Worm (Caenorhabditis elegans) whole organism, late embryonic: ENCODE measurements around the gene T14B4.1.

ENCODE experiments used
- C38D4.7 ChIP-seq: fragments of 200-800 bp; sonication (Bioruptor generic); optimal IDR thresholded peaks from 2 replicates; lab custom pipeline; 2018; ENCODE audit warnings: mild to moderate bottlenecking, missing genetic modification characterization, moderate library complexity, missing compliant biosample characterization
- K02D7.2 ChIP-seq: sonication (generic microtip); optimal IDR thresholded peaks from 2 replicates; lab custom pipeline; 2017; ENCODE audit warnings: mild to moderate bottlenecking, missing genetic modification characterization, missing compliant biosample characterization
- K09A11.1 ChIP-seq: sonication (generic microtip); optimal IDR thresholded peaks from 2 replicates; lab custom pipeline; 2017; ENCODE audit warnings: antibody characterized with exemption, mild to moderate bottlenecking, missing genetic modification characterization, missing compliant biosample characterization; ENCODE audit not compliant: insufficient read depth
- T23F11.4 ChIP-seq: fragments of 200-800 bp; sonication (Bioruptor generic); optimal IDR thresholded peaks from 2 replicates; lab custom pipeline; 2018; ENCODE audit warnings: mild to moderate bottlenecking, missing genetic modification characterization, missing compliant biosample characterization
- ahr-1 ChIP-seq: sonication (generic microtip); optimal IDR thresholded peaks from 2 replicates; lab custom pipeline; 2016; ENCODE audit warnings: missing genetic modification characterization, missing compliant biosample characterization
- ama-1 ChIP-seq: fragments of 150-350 bp; optimal IDR thresholded peaks from 2 replicates; lab custom pipeline; 2014
- ceh-14 ChIP-seq: sonication (generic microtip); optimal IDR thresholded peaks from 2 replicates; lab custom pipeline; 2016; ENCODE audit warnings: missing genotype, missing genetic modification characterization, missing compliant biosample characterization
- ceh-18 ChIP-seq: sonication (generic microtip); optimal IDR thresholded peaks from 2 replicates; lab custom pipeline; 2016; ENCODE audit warnings: missing genetic modification characterization, missing compliant biosample characterization
- ceh-19 ChIP-seq: fragments of 200-800 bp; sonication (Bioruptor generic); optimal IDR thresholded peaks from 2 replicates; lab custom pipeline; 2018; ENCODE audit warnings: mild to moderate bottlenecking, missing genetic modification characterization, missing compliant biosample characterization
- ceh-2 ChIP-seq: sonication (generic microtip); optimal IDR thresholded peaks from 2 replicates; lab custom pipeline; 2016; ENCODE audit warnings: missing genotype, missing genetic modification characterization, missing compliant biosample characterization
- ceh-31 ChIP-seq: sonication (generic microtip); optimal IDR thresholded peaks from 2 replicates; lab custom pipeline; 2016; ENCODE audit warnings: missing genetic modification characterization, missing compliant biosample characterization
- ceh-34 ChIP-seq: sonication (generic microtip); optimal IDR thresholded peaks from 2 replicates; lab custom pipeline; 2016; ENCODE audit warnings: mild to moderate bottlenecking, missing genetic modification characterization, missing compliant biosample characterization
- ceh-45 ChIP-seq: fragments of 200-800 bp; sonication (Bioruptor generic); IDR thresholded peaks from 2 replicates; pipeline ENCODE4 v1.3.6; 2022; ENCODE audit warnings: missing genetic modification reagents, missing genetic modification characterization, missing compliant biosample characterization
- ceh-9 ChIP-seq: sonication (generic microtip); optimal IDR thresholded peaks from 2 replicates; lab custom pipeline; 2016; ENCODE audit warnings: mild to moderate bottlenecking, missing genetic modification characterization, inconsistent platforms, missing compliant biosample characterization
- che-1 ChIP-seq: sonication (generic microtip); optimal IDR thresholded peaks from 2 replicates; lab custom pipeline; 2016; ENCODE audit warnings: mild to moderate bottlenecking, missing genetic modification characterization, missing compliant biosample characterization
- dve-1 ChIP-seq: sonication (generic microtip); optimal IDR thresholded peaks from 2 replicates; lab custom pipeline; 2017; ENCODE audit warnings: antibody characterized with exemption, mild to moderate bottlenecking, missing genetic modification characterization, missing compliant biosample characterization
- elt-2 ChIP-seq: sonication (generic microtip); optimal IDR thresholded peaks from 2 replicates; lab custom pipeline; 2016; ENCODE audit warnings: missing genetic modification reagents, missing genetic modification characterization, missing compliant biosample characterization
- ets-4 ChIP-seq: sonication (generic microtip); optimal IDR thresholded peaks from 2 replicates; lab custom pipeline; 2016; ENCODE audit warnings: missing genetic modification characterization, missing compliant biosample characterization
- fax-1 ChIP-seq: sonication (generic microtip); optimal IDR thresholded peaks from 2 replicates; lab custom pipeline; 2016; ENCODE audit warnings: missing genotype, missing genetic modification characterization, missing compliant biosample characterization
- fkh-6 ChIP-seq: sonication (generic microtip); optimal IDR thresholded peaks from 2 replicates; lab custom pipeline; 2016; ENCODE audit warnings: missing genetic modification characterization, missing compliant biosample characterization
- hlh-13 ChIP-seq: fragments of 200-800 bp; sonication (Bioruptor generic); optimal IDR thresholded peaks from 2 replicates; lab custom pipeline; 2018; ENCODE audit warnings: mild to moderate bottlenecking, missing genetic modification characterization, missing compliant biosample characterization
- hlh-6 ChIP-seq: sonication (generic microtip); optimal IDR thresholded peaks from 2 replicates; lab custom pipeline; 2016; ENCODE audit warnings: missing genotype, missing genetic modification characterization, missing compliant biosample characterization
- nfya-1 ChIP-seq: sonication (generic microtip); optimal IDR thresholded peaks from 2 replicates; lab custom pipeline; 2017; ENCODE audit warnings: missing genetic modification characterization, mild to moderate bottlenecking, missing compliant biosample characterization, antibody characterized with exemption, moderate library complexity
- nhr-11 ChIP-seq: fragments of 150-350 bp; optimal IDR thresholded peaks from 2 replicates; lab custom pipeline; 2014; ENCODE audit warnings: missing biosample characterization, missing genetic modification characterization
- nhr-232 ChIP-seq: sonication (generic microtip); optimal IDR thresholded peaks from 2 replicates; lab custom pipeline; 2016; ENCODE audit warnings: missing genetic modification characterization, missing compliant biosample characterization
- pag-3 ChIP-seq: sonication (generic microtip); optimal IDR thresholded peaks from 2 replicates; lab custom pipeline; 2016; ENCODE audit warnings: missing compliant biosample characterization, missing genetic modification characterization, borderline replicate concordance
- pat-9 ChIP-seq: fragments of 200-800 bp; sonication (Bioruptor generic); optimal IDR thresholded peaks from 2 replicates; lab custom pipeline; 2018; ENCODE audit warnings: mild to moderate bottlenecking, missing genetic modification characterization, moderate library complexity, missing compliant biosample characterization
- pha-4 ChIP-seq: fragments of 150-350 bp; optimal IDR thresholded peaks from 2 replicates; lab custom pipeline; 2018; ENCODE audit warnings: missing biosample characterization, missing genetic modification reagents, missing genetic modification characterization
- sdc-2 ChIP-seq: sonication (generic microtip); optimal IDR thresholded peaks from 2 replicates; lab custom pipeline; 2016; ENCODE audit warnings: missing genotype, missing genetic modification characterization, missing compliant biosample characterization
- syd-9 ChIP-seq: sonication (generic microtip); optimal IDR thresholded peaks from 2 replicates; lab custom pipeline; 2016; ENCODE audit warnings: mild to moderate bottlenecking, missing genetic modification characterization, moderate library complexity, missing compliant biosample characterization
- tbx-2 ChIP-seq: sonication (generic microtip); optimal IDR thresholded peaks from 2 replicates; lab custom pipeline; 2016; ENCODE audit warnings: missing genetic modification characterization, missing compliant biosample characterization
- ttx-3 ChIP-seq: sonication (generic microtip); optimal IDR thresholded peaks from 2 replicates; lab custom pipeline; 2016; ENCODE audit warnings: missing genetic modification reagents, missing genetic modification characterization, missing compliant biosample characterization
- unc-3 ChIP-seq, 2 experiments: fragments of 200-800 bp in 1 of 2; sonication (Bioruptor generic) in 1 of 2; sonication (generic microtip) in 1 of 2; conservative IDR thresholded peaks in 1 of 2; optimal IDR thresholded peaks in 1 of 2; 2 replicates each; pipeline versions ENCODE4 v1.3.6 to Lab custom; 2016 to 2022; ENCODE audit warnings: missing compliant biosample characterization in 2 of 2, missing genetic modification characterization in 2 of 2, missing genetic modification reagents in 1 of 2
- unc-42 ChIP-seq: sonication (generic microtip); optimal IDR thresholded peaks from 2 replicates; lab custom pipeline; 2016; ENCODE audit warnings: missing genotype, missing genetic modification characterization, missing compliant biosample characterization
- unc-55 ChIP-seq: sonication (generic microtip); optimal IDR thresholded peaks from 2 replicates; lab custom pipeline; 2017; ENCODE audit warnings: missing biosample characterization, missing genetic modification reagents, missing genetic modification characterization
- zip-5 ChIP-seq: sonication (generic microtip); optimal IDR thresholded peaks from 2 replicates; lab custom pipeline; 2016; ENCODE audit warnings: missing genetic modification characterization, missing compliant biosample characterization
- ztf-16 ChIP-seq: sonication (generic microtip); optimal IDR thresholded peaks from 2 replicates; lab custom pipeline; 2017; ENCODE audit warnings: missing genetic modification characterization, missing compliant biosample characterization

T14B4.1 gene

ce11 chrII:6721581-6721980 is 15.1 kb upstream of the T14B4.1 start (continued):
- no peak for TF ChIP-seq nhr-11 (tag; lab: Kevin White, UChicago)
- TF ChIP-seq syd-9 = no peak
- TF ChIP-seq ceh-18 (tag; lab: Kevin White, UChicago) = peak; percentile 15
- no peak for TF ChIP-seq nfya-1 (tag; lab: Kevin White, UChicago)
- TF ChIP-seq sdc-2 (tag; lab: Kevin White, UChicago) = no peak
- no peak for TF ChIP-seq ttx-3 (tag; lab: Kevin White, UChicago)
- TF ChIP-seq elt-2 = peak; percentile 17
- TF ChIP-seq ceh-34 = peak; percentile 96
- TF ChIP-seq nhr-232 (tag; lab: Kevin White, UChicago) = no peak
- TF ChIP-seq fax-1 (tag; lab: Kevin White, UChicago) = peak; percentile 9
- no peak for TF ChIP-seq pat-9 (tag; lab: Kevin White, UChicago)
- TF ChIP-seq hlh-13 (GFP tag; lab: Kevin White, UChicago) = no peak
- TF ChIP-seq ahr-1 (tag; lab: Kevin White, UChicago) = no peak
- no peak for TF ChIP-seq pag-3 (tag; lab: Kevin White, UChicago)
- no peak for TF ChIP-seq unc-3 (GFP tag; conservative IDR thresholded peaks at IDR 0.05; lab: Robert Waterston, UW)
- no peak for TF ChIP-seq unc-3 (tag; optimal IDR thresholded peaks at IDR 0.05; lab: Kevin White, UChicago)
- peak; percentile 74 for TF ChIP-seq ceh-19 (GFP tag; lab: Kevin White, UChicago)
- TF ChIP-seq ceh-2 = no peak
- TF ChIP-seq K09A11.1 (tag; lab: Kevin White, UChicago) = peak; percentile 11

ce11 chrII:6726814-6727213 is 9.9 kb upstream of the T14B4.1 start:
- no peak for TF ChIP-seq fkh-6 (tag; lab: Kevin White, UChicago)
- no peak for TF ChIP-seq nhr-11 (tag; lab: Kevin White, UChicago)
- no peak for TF ChIP-seq fax-1 (tag; lab: Kevin White, UChicago)
- TF ChIP-seq pag-3 (tag; lab: Kevin White, UChicago) = no peak
- no peak for TF ChIP-seq dve-1 (tag; lab: Kevin White, UChicago)
- TF ChIP-seq ceh-14 (tag; lab: Kevin White, UChicago) = no peak
- no peak for TF ChIP-seq ceh-31 (tag; lab: Kevin White, UChicago)
- no peak for TF ChIP-seq T23F11.4 (GFP tag; lab: Kevin White, UChicago)
- TF ChIP-seq pha-4 = no peak
- no peak for TF ChIP-seq che-1 (tag; lab: Kevin White, UChicago)
- no peak for TF ChIP-seq zip-5 (tag; lab: Kevin White, UChicago)
- no peak for TF ChIP-seq ztf-16 (tag; lab: Kevin White, UChicago)
- no peak for TF ChIP-seq C38D4.7 (GFP tag; lab: Kevin White, UChicago)
- no peak for TF ChIP-seq ets-4 (tag; lab: Kevin White, UChicago)

ce11 chrII:6729331-6729730 is 7.4 kb upstream of the T14B4.1 start, which contains the start of gene T14B4.8:
Gene T14B4.8, minus strand, starts transcription at chrII:6729390.
- TF ChIP-seq ceh-45 (GFP tag; lab: Robert Waterston, UW) (no peak), ceh-9 (tag; lab: Kevin White, UChicago) (no peak), unc-42 (tag; lab: Kevin White, UChicago) (peak; percentile 57), ceh-31 (tag; lab: Kevin White, UChicago) (peak; percentile 31), nfya-1 (tag; lab: Kevin White, UChicago) (peak; percentile 12), elt-2 (peak; percentile 2), unc-55 (GFP tag; lab: Kevin White, UChicago) (peak; percentile 63), sdc-2 (tag; lab: Kevin White, UChicago) (no peak), hlh-6 (tag; lab: Kevin White, UChicago) (no peak), ceh-34 (no peak), T23F11.4 (GFP tag; lab: Kevin White, UChicago) (no peak), K02D7.2 (tag; lab: Kevin White, UChicago) (no peak), ama-1 (lab: Kevin White, UChicago) (no peak), tbx-2 (peak; percentile 21)
- TF ChIP-seq, all 69 proteins: peak for 6
